Fruit fly (Drosophila melanogaster): ENCODE data around the gene Rbcn-3A.

Gene Rbcn-3A

DNA sequence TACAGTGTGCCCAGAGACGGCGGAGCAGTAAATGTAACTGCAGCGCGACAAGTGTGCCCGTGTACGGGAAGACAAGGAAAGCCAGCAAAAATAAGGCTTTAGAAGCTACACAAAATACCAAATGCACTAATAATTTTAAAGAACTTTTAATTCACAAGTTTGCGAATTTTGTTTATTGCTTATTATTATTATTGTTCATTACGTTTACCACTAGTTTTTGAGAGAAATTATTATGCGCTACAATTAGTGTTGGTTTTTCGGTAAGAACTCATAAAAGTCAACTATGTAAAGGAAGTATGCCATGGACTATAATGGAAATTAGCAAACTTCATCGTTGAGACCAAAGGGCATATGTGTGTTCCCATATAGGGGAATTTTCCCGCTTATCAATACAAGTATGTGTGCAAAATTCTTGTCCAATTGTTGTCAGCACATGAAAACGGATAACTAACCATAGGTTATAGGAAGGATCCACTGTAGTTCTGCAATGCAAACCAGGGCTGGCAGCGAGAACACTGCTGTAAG is 12.0 kb upstream of the Rbcn-3A start, which contains the start of gene schlank:
Gene schlank (minus strand): TSS at position 42 of the 525 bp plus-strand sequence.
- TF ChIP-seq fd96Cb (tag; optimal IDR thresholded peaks at IDR 0.05) = peak; percentile 45
- TF ChIP-seq CG14965 (GFP tag; optimal IDR thresholded peaks at IDR 0.05; ENCODE audit: borderline replicate concordance) = no peak
- peak; percentile 22; the same call in 1 of the 2 replicates for TF ChIP-seq CG11085 (GFP tag; IDR thresholded peaks at IDR 0.05)
- TF ChIP-seq YL-1 (GFP tag; optimal IDR thresholded peaks at IDR 0.05) = no peak
- TF ChIP-seq B-H2 (GFP tag; optimal IDR thresholded peaks at IDR 0.05) = no peak
- TF ChIP-seq D19B (GFP tag; optimal IDR thresholded peaks at IDR 0.05) = no peak
- peak; percentile 45; the same call in 1 of the 3 replicates for TF ChIP-seq H15 (GFP tag; IDR thresholded peaks at IDR 0.05)
- TF ChIP-seq CG9437 (GFP tag; optimal IDR thresholded peaks at IDR 0.05) = peak; percentile 13
- peak; percentile 27 for TF ChIP-seq CG12104 (GFP tag; optimal IDR thresholded peaks at IDR 0.05)
- TF ChIP-seq CG33557 (GFP tag; optimal IDR thresholded peaks at IDR 0.05) = no peak
- TF ChIP-seq nerfin-2 (GFP tag; IDR thresholded peaks at IDR 0.05; ENCODE audit: partially characterized antibody) = no peak
- TF ChIP-seq unc-4 (GFP tag; IDR thresholded peaks at IDR 0.05; ENCODE audit: partially characterized antibody) = no peak
- TF ChIP-seq Scr (GFP tag; IDR thresholded peaks at IDR 0.05; ENCODE audit: partially characterized antibody) = no peak
- peak; percentile 37 for TF ChIP-seq B-H1 (GFP tag; IDR thresholded peaks at IDR 0.05)
- TF ChIP-seq phol (tag; optimal IDR thresholded peaks at IDR 0.05) = peak; percentile 61
- peak; percentile 43; the same call in 1 of the 2 replicates for TF ChIP-seq CG1024 (GFP tag; IDR thresholded peaks at IDR 0.05)
- no peak for TF ChIP-seq dan (GFP tag; IDR thresholded peaks at IDR 0.05)
- TF ChIP-seq pum (GFP tag; optimal IDR thresholded peaks at IDR 0.05) = peak; percentile 51
- 0 out of 3 replicates have a peak, but pooled peaks have one; percentile 2 for TF ChIP-seq so (GFP tag; IDR thresholded peaks at IDR 0.05)
- TF ChIP-seq CG6175 (GFP tag; IDR thresholded peaks at IDR 0.05) = no peak
- peak; percentile 40 for TF ChIP-seq Ssrp (tag; optimal IDR thresholded peaks at IDR 0.05)
- no peak for TF ChIP-seq usp (GFP tag; optimal IDR thresholded peaks at IDR 0.05)
- TF ChIP-seq jing (GFP tag; optimal IDR thresholded peaks at IDR 0.05) = peak; percentile 14
- peak; percentile 67 for TF ChIP-seq CG6689 (GFP tag; IDR thresholded peaks at IDR 0.05)
- no peak for TF ChIP-seq CG13123 (GFP tag; optimal IDR thresholded peaks at IDR 0.05)
- peak; percentile 85 for TF ChIP-seq Med (GFP tag)
- TF ChIP-seq Ada2b (GFP tag; IDR thresholded peaks at IDR 0.05) = peak; percentile 56
- no peak for TF ChIP-seq CG7745 (tag; optimal IDR thresholded peaks at IDR 0.05)
- TF ChIP-seq CG7372 (GFP tag; IDR thresholded peaks at IDR 0.05) = no peak; the same call in 1 of the 2 replicates
- peak; percentile 21 for TF ChIP-seq bcd (GFP tag; optimal IDR thresholded peaks at IDR 0.05)
- no peak for TF ChIP-seq pb (GFP tag; optimal IDR thresholded peaks at IDR 0.05)
- peak; percentile 53; the same call in 2 of the 3 replicates for TF ChIP-seq tgo (GFP tag; IDR thresholded peaks at IDR 0.05)
- TF ChIP-seq cato (GFP tag; optimal IDR thresholded peaks at IDR 0.05; ENCODE audit: borderline replicate concordance) = no peak
- peak; percentile 26 for TF ChIP-seq CG9876 (GFP tag; optimal IDR thresholded peaks at IDR 0.05)
- no peak for TF ChIP-seq Eip74EF (GFP tag; optimal IDR thresholded peaks at IDR 0.05)
- peak; percentile 25 for TF ChIP-seq CG12071 (GFP tag; optimal IDR thresholded peaks at IDR 0.05)
- peak; percentile 22 for TF ChIP-seq fd3F (GFP tag; optimal IDR thresholded peaks at IDR 0.05)
- TF ChIP-seq bigmax (GFP tag; optimal IDR thresholded peaks at IDR 0.05) = no peak
- TF ChIP-seq CG10209 (GFP tag; optimal IDR thresholded peaks at IDR 0.05) = peak; percentile 17
- TF ChIP-seq CG12391 (tag; optimal IDR thresholded peaks at IDR 0.05) = peak; percentile 52
- TF ChIP-seq CG2712 (tag; optimal IDR thresholded peaks at IDR 0.05) = peak; percentile 54
- TF ChIP-seq Bgb (GFP tag; IDR thresholded peaks at IDR 0.05; ENCODE audit: partially characterized antibody) = no peak
- peak; percentile 60 for TF ChIP-seq pnt (GFP tag; optimal IDR thresholded peaks at IDR 0.05)
- TF ChIP-seq CG31224 (GFP tag; IDR thresholded peaks at IDR 0.05) = peak; percentile 56
- TF ChIP-seq vfl (GFP tag; optimal IDR thresholded peaks at IDR 0.05) = peak; percentile 51
- no peak for TF ChIP-seq fru (optimal IDR thresholded peaks at IDR 0.05)
- peak; percentile 43 for TF ChIP-seq CG18764 (GFP tag; optimal IDR thresholded peaks at IDR 0.05)
- TF ChIP-seq CG13424 (tag; optimal IDR thresholded peaks at IDR 0.05) = peak; percentile 53
- peak; percentile 10 for TF ChIP-seq Fer1 (GFP tag; optimal IDR thresholded peaks at IDR 0.05)
- TF ChIP-seq Ets97D (GFP tag; optimal IDR thresholded peaks at IDR 0.05) = peak; percentile 36
